Worm (Caenorhabditis elegans): ENCODE measurements around the gene Y42A5A.3.

- TF ChIP-seq W03F9.2 (tag; optimal IDR thresholded peaks at IDR 0.05) (no peak), him-1 (tag; optimal IDR thresholded peaks at IDR 0.05) (no peak)
These were observed 41.9 kb downstream of the Y42A5A.3 start, which contains the start of gene T04C12.7 for ce11 chrV:11053827-11054226.

Data from whole organism, L4/young adult.